Worm (Caenorhabditis elegans): Measurements from ENCODE around the gene emb-8.

DNA sequence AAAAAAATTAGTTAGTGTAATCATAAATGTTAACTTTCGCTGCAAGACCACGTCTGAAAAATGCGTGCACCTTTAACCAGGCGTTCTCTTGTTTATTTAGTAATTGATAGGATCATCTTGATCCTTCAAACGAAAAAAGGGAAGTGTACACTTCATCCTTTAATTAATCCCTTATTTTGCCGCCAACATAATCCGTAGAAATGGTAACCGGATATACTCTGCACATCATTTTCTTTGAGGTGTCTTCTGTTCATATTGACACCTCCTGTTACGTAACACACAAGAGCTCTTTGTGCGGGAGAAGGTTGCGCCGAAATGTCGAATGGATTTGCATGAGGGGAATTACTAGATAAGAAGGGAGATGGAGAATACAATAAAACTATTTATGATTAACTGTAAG is 49.2 kb upstream of the emb-8 start:
- TF ChIP-seq nhr-237 (tag; optimal IDR thresholded peaks at IDR 0.05), result no peak
- no peak for TF ChIP-seq nhr-67 (tag; optimal IDR thresholded peaks at IDR 0.05)
- no peak for TF ChIP-seq ceh-28 (tag; optimal IDR thresholded peaks at IDR 0.05)
- no peak for TF ChIP-seq ama-1 (optimal IDR thresholded peaks at IDR 0.05)
- TF ChIP-seq ztf-4 (tag; optimal IDR thresholded peaks at IDR 0.05), result no peak
- no peak for TF ChIP-seq daf-12 (tag; optimal IDR thresholded peaks at IDR 0.05)
- TF ChIP-seq elt-3 (tag; optimal IDR thresholded peaks at IDR 0.05), result no peak
- no peak for TF ChIP-seq nhr-12 (tag; optimal IDR thresholded peaks at IDR 0.05)
- no peak for TF ChIP-seq zag-1 (tag; optimal IDR thresholded peaks at IDR 0.05)
- TF ChIP-seq nhr-77 (tag; optimal IDR thresholded peaks at IDR 0.05), result no peak

Data from whole organism, L3 larva.